Worm (Caenorhabditis elegans) whole organism, young adult: ENCODE results near the gene col-169.

Experiments used
- B0019.2 ChIP-seq: fragments of 200-800 bp; sonication (Bioruptor generic); conservative IDR thresholded peaks from 2 replicates; pipeline ENCODE4 v1.3.6; 2022; ENCODE audit warnings: missing genetic modification reagents, missing genetic modification characterization, missing compliant biosample characterization
- F23B12.7 ChIP-seq: sonication (generic microtip); optimal IDR thresholded peaks from 2 replicates; lab custom pipeline; 2017; ENCODE audit warnings: missing genetic modification characterization, mild to moderate bottlenecking, missing compliant biosample characterization, antibody characterized with exemption, moderate library complexity; ENCODE audit not compliant: insufficient read depth
- F57A8.1 ChIP-seq: fragments of 200-800 bp; sonication (Bioruptor generic); optimal IDR thresholded peaks from 2 replicates; lab custom pipeline; 2018; ENCODE audit warnings: mild to moderate bottlenecking, missing genetic modification characterization, moderate library complexity, missing compliant biosample characterization
- F57C9.4 ChIP-seq: sonication (generic microtip); optimal IDR thresholded peaks from 2 replicates; lab custom pipeline; 2017; ENCODE audit warnings: mild to moderate bottlenecking, missing genetic modification characterization, missing compliant biosample characterization
- K12H6.12 ChIP-seq: fragments of 200-800 bp; sonication (Bioruptor generic); optimal IDR thresholded peaks from 2 replicates; lab custom pipeline; 2018; ENCODE audit warnings: mild to moderate bottlenecking, missing genetic modification characterization, missing compliant biosample characterization
- T07F8.4 ChIP-seq: sonication (generic microtip); optimal IDR thresholded peaks from 2 replicates; lab custom pipeline; 2016; ENCODE audit warnings: mild to moderate bottlenecking, missing genetic modification characterization, moderate library complexity, missing compliant biosample characterization
- Y67H2A.10 ChIP-seq: fragments of 200-800 bp; sonication (Bioruptor generic); conservative IDR thresholded peaks from 2 replicates; pipeline ENCODE4 v1.3.6; 2022; ENCODE audit warnings: missing genetic modification reagents, missing genetic modification characterization, missing compliant biosample characterization
- chd-7 ChIP-seq: sonication (generic microtip); optimal IDR thresholded peaks from 2 replicates; lab custom pipeline; 2016; ENCODE audit warnings: mild to moderate bottlenecking, missing genetic modification characterization, moderate library complexity, missing compliant biosample characterization
- die-1 ChIP-seq: sonication (generic microtip); optimal IDR thresholded peaks from 2 replicates; lab custom pipeline; 2016; ENCODE audit warnings: missing genotype, mild to moderate bottlenecking, missing genetic modification characterization, missing compliant biosample characterization
- egl-18 ChIP-seq: fragments of 200-800 bp; sonication (Bioruptor generic); IDR thresholded peaks from 2 replicates; pipeline ENCODE4 v1.3.6; 2022; ENCODE audit warnings: missing genetic modification reagents, missing genetic modification characterization, missing compliant biosample characterization
- egrh-3 ChIP-seq: fragments of 200-800 bp; sonication (Bioruptor generic); IDR thresholded peaks from 2 replicates; pipeline ENCODE4 v1.3.6; 2022; ENCODE audit warnings: missing genetic modification reagents, missing genetic modification characterization, missing compliant biosample characterization
- ets-4 ChIP-seq: fragments of 200-800 bp; sonication (Bioruptor generic); optimal IDR thresholded peaks from 2 replicates; lab custom pipeline; 2018; ENCODE audit warnings: mild to moderate bottlenecking, missing genetic modification characterization, missing compliant biosample characterization
- fkh-3 ChIP-seq: sonication (generic microtip); optimal IDR thresholded peaks from 2 replicates; lab custom pipeline; 2016; ENCODE audit warnings: mild to moderate bottlenecking, missing genetic modification characterization, missing compliant biosample characterization
- gei-17 ChIP-seq: fragments of 200-800 bp; sonication (Bioruptor generic); optimal IDR thresholded peaks from 2 replicates; lab custom pipeline; 2018; ENCODE audit warnings: mild to moderate bottlenecking, missing genetic modification characterization, missing compliant biosample characterization
- hlh-12 ChIP-seq: sonication (generic microtip); optimal IDR thresholded peaks from 2 replicates; lab custom pipeline; 2016; ENCODE audit warnings: missing genetic modification characterization, missing compliant biosample characterization
- hlh-26 ChIP-seq: fragments of 200-800 bp; sonication (Bioruptor generic); conservative IDR thresholded peaks from 2 replicates; pipeline ENCODE4 v1.3.6; 2022; ENCODE audit warnings: missing genetic modification reagents, missing genetic modification characterization, missing compliant biosample characterization
- hmg-1.2 ChIP-seq: fragments of 200-800 bp; sonication (Bioruptor generic); IDR thresholded peaks from 2 replicates; pipeline ENCODE4 v1.3.6; 2022; ENCODE audit warnings: missing genetic modification reagents, missing genetic modification characterization, missing compliant biosample characterization
- hrde-1 ChIP-seq: sonication (generic microtip); optimal IDR thresholded peaks from 2 replicates; lab custom pipeline; 2016; ENCODE audit warnings: missing genetic modification characterization, mild to moderate bottlenecking, missing compliant biosample characterization, moderate library complexity, missing genotype, missing genetic modification reagents, borderline replicate concordance
- hsf-1 ChIP-seq: fragments of 200-800 bp; sonication (Bioruptor generic); IDR thresholded peaks from 2 replicates; pipeline ENCODE4 v1.3.6; 2022; ENCODE audit warnings: missing genetic modification reagents, missing genetic modification characterization, missing compliant biosample characterization
- let-526 ChIP-seq: fragments of 200-800 bp; sonication (Bioruptor generic); IDR thresholded peaks from 2 replicates; pipeline ENCODE4 v1.3.6; 2022; ENCODE audit warnings: missing genetic modification reagents, missing genetic modification characterization, missing compliant biosample characterization
- lin-54 ChIP-seq: fragments of 200-800 bp; sonication (Bioruptor generic); optimal IDR thresholded peaks from 2 replicates; lab custom pipeline; 2018; ENCODE audit warnings: mild to moderate bottlenecking, missing genetic modification characterization, missing compliant biosample characterization
- lir-1 ChIP-seq: fragments of 200-800 bp; sonication (Bioruptor generic); conservative IDR thresholded peaks from 2 replicates; pipeline ENCODE4 v1.3.6; 2022; ENCODE audit warnings: missing genetic modification reagents, missing genetic modification characterization, missing compliant biosample characterization
- madf-8 ChIP-seq: fragments of 200-800 bp; sonication (Bioruptor generic); conservative IDR thresholded peaks from 2 replicates; pipeline ENCODE4 v1.3.6; 2022; ENCODE audit warnings: missing genetic modification reagents, missing genetic modification characterization, missing compliant biosample characterization
- mxl-1 ChIP-seq: sonication (generic microtip); optimal IDR thresholded peaks from 2 replicates; lab custom pipeline; 2016; ENCODE audit warnings: missing genetic modification characterization, missing compliant biosample characterization
- nfya-2 ChIP-seq: fragments of 200-800 bp; sonication (Bioruptor generic); IDR thresholded peaks from 2 replicates; pipeline ENCODE4 v1.3.6; 2022; ENCODE audit warnings: missing genetic modification reagents, missing genetic modification characterization, missing compliant biosample characterization
- nhr-90 ChIP-seq: sonication (generic microtip); optimal IDR thresholded peaks from 2 replicates; lab custom pipeline; 2016; ENCODE audit warnings: missing genotype, mild to moderate bottlenecking, missing genetic modification characterization, missing compliant biosample characterization
- pha-4 ChIP-seq: fragments of 150-350 bp; sonication (generic microtip); optimal IDR thresholded peaks from 2 replicates; lab custom pipeline; 2014; ENCODE audit warnings: missing biosample characterization, missing genetic modification reagents, missing genetic modification characterization
- snpc-1.1 ChIP-seq: sonication (generic microtip); optimal IDR thresholded peaks from 2 replicates; lab custom pipeline; 2017; ENCODE audit warnings: missing genetic modification characterization, mild to moderate bottlenecking, missing compliant biosample characterization, antibody characterized with exemption, moderate library complexity, missing genotype, missing genetic modification reagents; ENCODE audit not compliant: insufficient read depth
- sptf-2 ChIP-seq: fragments of 200-800 bp; sonication (Bioruptor generic); optimal IDR thresholded peaks from 2 replicates; lab custom pipeline; 2018; ENCODE audit warnings: mild to moderate bottlenecking, missing genetic modification characterization, missing compliant biosample characterization
- unc-130 ChIP-seq: sonication (generic microtip); optimal IDR thresholded peaks from 2 replicates; lab custom pipeline; 2016; ENCODE audit warnings: missing genetic modification reagents, missing genetic modification characterization, missing compliant biosample characterization
- xnd-1 ChIP-seq: sonication (generic microtip); optimal IDR thresholded peaks from 2 replicates; lab custom pipeline; 2016; ENCODE audit warnings: missing genotype, missing genetic modification reagents, missing genetic modification characterization, missing compliant biosample characterization
- zim-3 ChIP-seq: sonication (generic microtip); optimal IDR thresholded peaks from 2 replicates; lab custom pipeline; 2017; ENCODE audit warnings: mild to moderate bottlenecking, missing genetic modification characterization, moderate library complexity, missing compliant biosample characterization

Gene col-169

DNA sequence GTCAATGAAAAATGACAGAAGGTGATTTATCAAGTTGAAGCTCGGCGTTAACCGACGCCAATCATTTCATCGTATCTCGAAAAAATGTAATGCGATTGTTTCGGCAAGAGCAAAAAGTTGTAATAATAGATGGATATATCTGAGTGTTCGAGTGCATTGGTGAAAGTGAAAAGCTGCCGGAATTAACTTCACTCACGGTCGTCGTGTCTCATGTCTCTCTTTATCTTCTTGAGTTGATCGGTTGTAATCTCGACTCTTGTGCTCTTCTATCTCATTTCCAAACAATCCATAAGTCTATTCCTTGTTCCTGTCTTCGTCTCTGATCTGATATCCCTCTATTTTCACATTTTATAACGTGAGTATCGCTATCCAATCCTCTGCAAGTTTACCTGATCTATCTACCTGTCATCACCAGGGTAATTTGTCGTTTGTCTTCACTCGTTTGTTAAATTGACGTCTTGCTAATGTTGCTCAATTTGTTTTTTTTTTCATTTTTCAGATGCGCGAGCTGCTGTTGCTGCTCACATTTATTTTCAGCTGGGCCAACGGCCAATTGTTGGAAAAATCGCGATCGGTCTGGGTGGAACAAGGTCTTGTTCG is 29.2 kb upstream of the col-169 start, which contains the start of gene cest-16:
TSS of gene cest-16 (plus strand) at position 302 of the 600 bp plus-strand sequence.
- no peak for TF ChIP-seq mxl-1 (tag; lab: Kevin White, UChicago)
- no peak for TF ChIP-seq fkh-3
- no peak for TF ChIP-seq F57C9.4 (tag; lab: Kevin White, UChicago)
- no peak for TF ChIP-seq snpc-1.1 (tag; lab: Kevin White, UChicago)
- no peak for TF ChIP-seq ets-4 (GFP tag; lab: Kevin White, UChicago)
- no peak for TF ChIP-seq F57A8.1
- no peak for TF ChIP-seq let-526 (GFP tag; lab: Robert Waterston, UW)
- no peak for TF ChIP-seq gei-17 (GFP tag; lab: Kevin White, UChicago)
- TF ChIP-seq hsf-1 (GFP tag; lab: Robert Waterston, UW): no peak
- no peak for TF ChIP-seq pha-4 (tag; lab: Kevin White, UChicago)
- TF ChIP-seq B0019.2: no peak
- TF ChIP-seq unc-130: no peak
- no peak for TF ChIP-seq K12H6.12

DNA sequence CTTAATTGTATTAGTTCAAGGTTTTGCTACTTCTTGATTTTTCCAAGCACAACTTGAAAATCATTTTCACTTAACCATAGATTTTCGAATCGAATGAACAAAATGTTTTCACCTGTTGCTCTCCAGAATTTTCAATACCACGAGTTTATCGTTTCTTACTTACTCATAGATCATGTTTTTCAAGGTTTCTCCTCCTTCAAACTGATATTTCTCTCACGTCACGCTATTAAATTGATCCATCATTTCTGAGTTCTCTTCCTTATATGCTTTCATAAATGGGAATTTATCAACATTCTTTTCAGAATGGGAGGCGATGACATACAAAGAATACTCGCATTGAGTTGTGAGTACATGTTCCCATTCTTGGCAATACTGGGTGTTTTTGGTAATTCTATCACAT is 17.6 kb upstream of the col-169 start, which contains the start of gene npr-38:
TSS of gene npr-38 (plus strand) at position 301 of the 400 bp plus-strand sequence.
- TF ChIP-seq egrh-3 (GFP tag; lab: Robert Waterston, UW): no peak
- TF ChIP-seq T07F8.4 (tag; lab: Kevin White, UChicago): no peak
- no peak for TF ChIP-seq hrde-1
- TF ChIP-seq hlh-12 (tag; lab: Kevin White, UChicago): no peak
- TF ChIP-seq, all 124 proteins: peak for 0

DNA sequence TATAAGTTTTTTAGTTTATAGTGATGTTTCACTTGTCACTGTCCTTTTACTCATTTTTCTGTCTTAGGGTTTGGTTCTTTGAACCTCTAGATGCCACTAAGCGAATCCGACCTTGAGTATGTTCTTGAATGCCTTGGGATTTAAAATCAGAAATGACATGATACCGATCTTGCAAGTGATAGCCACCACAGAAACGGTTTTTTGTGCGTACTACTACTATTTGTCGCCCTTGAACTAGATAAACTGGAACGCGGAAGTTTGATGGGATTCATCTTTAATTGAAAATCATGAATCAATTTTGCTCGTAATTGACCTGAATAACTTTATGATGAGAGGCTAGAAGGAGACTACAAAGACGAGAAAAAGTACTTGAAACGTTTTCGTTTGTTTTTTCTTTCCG is 10.2 kb upstream of the col-169 start:
- TF ChIP-seq zim-3 (tag; lab: Kevin White, UChicago) (no peak), F23B12.7 (no peak), xnd-1 (no peak), hsf-1 (GFP tag; lab: Robert Waterston, UW) (no peak), pha-4 (tag; lab: Kevin White, UChicago) (no peak), madf-8 (GFP tag; lab: Robert Waterston, UW) (no peak), egl-18 (GFP tag; lab: Robert Waterston, UW) (no peak), lir-1 (GFP tag; lab: Robert Waterston, UW) (no peak), nfya-2 (no peak), Y67H2A.10 (GFP tag; lab: Robert Waterston, UW) (no peak), hlh-26 (GFP tag; lab: Robert Waterston, UW) (no peak)
- TF ChIP-seq, all 124 proteins: peak for 0

DNA sequence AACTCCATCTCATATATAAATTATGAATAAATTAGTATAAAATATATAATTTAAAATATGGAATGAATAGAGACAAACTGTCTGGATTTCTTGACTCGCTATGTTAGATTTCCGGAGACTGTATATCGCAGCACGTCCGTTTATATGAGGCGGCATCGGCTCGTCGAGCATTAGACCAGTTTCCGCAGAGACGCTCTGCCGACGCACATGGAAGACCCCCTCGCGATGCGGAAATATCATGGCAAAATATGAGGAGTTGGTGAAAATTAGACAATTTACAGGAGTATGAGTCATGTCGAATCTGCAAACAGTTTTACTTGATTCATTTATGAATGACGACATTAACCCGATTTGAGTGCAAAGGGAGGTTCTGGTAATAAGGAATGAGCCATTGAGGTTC is 9.4 kb upstream of the col-169 start, which contains the start of gene chtb-3:
TSS of gene chtb-3 (minus strand) at position 101 of the 400 bp plus-strand sequence.
- TF ChIP-seq sptf-2 (GFP tag; lab: Kevin White, UChicago) (no peak), lin-54 (GFP tag; lab: Kevin White, UChicago) (no peak), unc-130 (no peak), chd-7 (tag; lab: Kevin White, UChicago) (no peak), hsf-1 (GFP tag; lab: Robert Waterston, UW) (no peak), hmg-1.2 (GFP tag; lab: Robert Waterston, UW) (no peak), die-1 (tag; lab: Kevin White, UChicago) (no peak), let-526 (GFP tag; lab: Robert Waterston, UW) (no peak)

DNA sequence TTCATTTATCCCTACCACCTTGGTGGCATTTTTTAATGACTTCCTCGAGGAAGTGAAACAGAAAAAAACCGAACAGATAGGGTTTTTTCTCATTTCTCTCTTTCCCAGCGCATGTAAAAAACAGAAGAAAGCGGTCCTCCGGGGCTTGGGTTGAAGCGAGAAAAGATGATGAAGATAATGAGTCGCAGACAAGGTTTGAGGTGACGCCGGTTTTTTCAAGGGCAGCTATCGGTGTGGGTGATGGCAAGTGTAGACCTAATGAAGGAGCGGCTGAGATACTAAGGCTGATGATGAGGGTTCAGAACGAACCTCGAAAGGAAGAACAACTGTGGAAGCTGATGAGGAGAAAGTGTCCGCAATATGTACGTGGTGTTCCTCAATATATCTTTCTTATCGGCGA is 8.1 kb upstream of the col-169 start:
- TF ChIP-seq hsf-1 (GFP tag; lab: Robert Waterston, UW) (0 out of 2 replicates have a peak, but pooled peaks have one; percentile 17), nhr-90 (tag; lab: Kevin White, UChicago) (no peak)
